Worm (Caenorhabditis elegans) whole organism, late embryonic: ENCODE measurements around the gene rpl-11.1.
"Not testable (repeated sequence)": the region's sequence is repeated elsewhere in the genome, so short reads cannot be mapped to it uniquely, and the experiment has no call there.

Experiments used
- C08G9.2 ChIP-seq: sonication (generic microtip); optimal IDR thresholded peaks from 2 replicates; lab custom pipeline; 2016; ENCODE audit warnings: mild to moderate bottlenecking, missing genetic modification characterization, moderate library complexity, missing compliant biosample characterization
- C38D4.7 ChIP-seq: fragments of 200-800 bp; sonication (Bioruptor generic); optimal IDR thresholded peaks from 2 replicates; lab custom pipeline; 2018; ENCODE audit warnings: mild to moderate bottlenecking, missing genetic modification characterization, moderate library complexity, missing compliant biosample characterization
- F13H6.1 ChIP-seq: sonication (generic microtip); optimal IDR thresholded peaks from 2 replicates; lab custom pipeline; 2016; ENCODE audit warnings: missing genetic modification characterization, missing compliant biosample characterization
- K09A11.1 ChIP-seq: sonication (generic microtip); optimal IDR thresholded peaks from 2 replicates; lab custom pipeline; 2017; ENCODE audit warnings: antibody characterized with exemption, mild to moderate bottlenecking, missing genetic modification characterization, missing compliant biosample characterization; ENCODE audit not compliant: insufficient read depth
- T23F11.4 ChIP-seq: fragments of 200-800 bp; sonication (Bioruptor generic); optimal IDR thresholded peaks from 2 replicates; lab custom pipeline; 2018; ENCODE audit warnings: mild to moderate bottlenecking, missing genetic modification characterization, missing compliant biosample characterization
- ceh-19 ChIP-seq: fragments of 200-800 bp; sonication (Bioruptor generic); optimal IDR thresholded peaks from 2 replicates; lab custom pipeline; 2018; ENCODE audit warnings: mild to moderate bottlenecking, missing genetic modification characterization, missing compliant biosample characterization
- ceh-2 ChIP-seq: sonication (generic microtip); optimal IDR thresholded peaks from 2 replicates; lab custom pipeline; 2016; ENCODE audit warnings: missing genotype, missing genetic modification characterization, missing compliant biosample characterization
- ceh-31 ChIP-seq: sonication (generic microtip); optimal IDR thresholded peaks from 2 replicates; lab custom pipeline; 2016; ENCODE audit warnings: missing genetic modification characterization, missing compliant biosample characterization
- ceh-48 ChIP-seq: sonication (generic microtip); optimal IDR thresholded peaks from 2 replicates; lab custom pipeline; 2016; ENCODE audit warnings: missing genetic modification characterization, inconsistent platforms, missing compliant biosample characterization
- ceh-6 ChIP-seq: fragments of 200-800 bp; sonication (Bioruptor generic); optimal IDR thresholded peaks from 2 replicates; lab custom pipeline; 2018; ENCODE audit warnings: mild to moderate bottlenecking, missing genetic modification characterization, missing compliant biosample characterization
- ceh-9 ChIP-seq: sonication (generic microtip); optimal IDR thresholded peaks from 2 replicates; lab custom pipeline; 2016; ENCODE audit warnings: mild to moderate bottlenecking, missing genetic modification characterization, inconsistent platforms, missing compliant biosample characterization
- che-1 ChIP-seq: sonication (generic microtip); optimal IDR thresholded peaks from 2 replicates; lab custom pipeline; 2016; ENCODE audit warnings: mild to moderate bottlenecking, missing genetic modification characterization, missing compliant biosample characterization
- dve-1 ChIP-seq: sonication (generic microtip); optimal IDR thresholded peaks from 2 replicates; lab custom pipeline; 2017; ENCODE audit warnings: antibody characterized with exemption, mild to moderate bottlenecking, missing genetic modification characterization, missing compliant biosample characterization
- hlh-15 ChIP-seq: sonication (generic microtip); optimal IDR thresholded peaks from 2 replicates; lab custom pipeline; 2016; ENCODE audit warnings: missing genetic modification characterization, missing compliant biosample characterization
- hlh-6 ChIP-seq: sonication (generic microtip); optimal IDR thresholded peaks from 2 replicates; lab custom pipeline; 2016; ENCODE audit warnings: missing genotype, missing genetic modification characterization, missing compliant biosample characterization
- lim-6 ChIP-seq: sonication (generic microtip); optimal IDR thresholded peaks from 2 replicates; lab custom pipeline; 2016; ENCODE audit warnings: missing genetic modification characterization, missing compliant biosample characterization
- nfya-1 ChIP-seq: sonication (generic microtip); optimal IDR thresholded peaks from 2 replicates; lab custom pipeline; 2017; ENCODE audit warnings: missing genetic modification characterization, mild to moderate bottlenecking, missing compliant biosample characterization, antibody characterized with exemption, moderate library complexity
- nhr-232 ChIP-seq: sonication (generic microtip); optimal IDR thresholded peaks from 2 replicates; lab custom pipeline; 2016; ENCODE audit warnings: missing genetic modification characterization, missing compliant biosample characterization
- npax-4 ChIP-seq: sonication (generic microtip); optimal IDR thresholded peaks from 2 replicates; lab custom pipeline; 2016; ENCODE audit warnings: missing genetic modification characterization, missing compliant biosample characterization
- pha-4 ChIP-seq: fragments of 150-350 bp; optimal IDR thresholded peaks from 2 replicates; lab custom pipeline; 2018; ENCODE audit warnings: missing biosample characterization, missing genetic modification reagents, missing genetic modification characterization
- rnt-1 ChIP-seq: sonication (generic microtip); optimal IDR thresholded peaks from 2 replicates; lab custom pipeline; 2016; ENCODE audit warnings: missing genetic modification characterization, missing compliant biosample characterization
- sdc-2 ChIP-seq: sonication (generic microtip); optimal IDR thresholded peaks from 2 replicates; lab custom pipeline; 2016; ENCODE audit warnings: missing genotype, missing genetic modification characterization, missing compliant biosample characterization
- sox-2 ChIP-seq: fragments of 200-800 bp; sonication (Bioruptor generic); IDR thresholded peaks from 2 replicates; pipeline ENCODE4 v1.3.6; 2022; ENCODE audit warnings: missing genetic modification reagents, missing genetic modification characterization, missing compliant biosample characterization
- sox-4 ChIP-seq: sonication (generic microtip); optimal IDR thresholded peaks from 2 replicates; lab custom pipeline; 2017; ENCODE audit warnings: mild to moderate bottlenecking, missing genetic modification characterization, inconsistent platforms, missing compliant biosample characterization
- syd-9 ChIP-seq: sonication (generic microtip); optimal IDR thresholded peaks from 2 replicates; lab custom pipeline; 2016; ENCODE audit warnings: mild to moderate bottlenecking, missing genetic modification characterization, moderate library complexity, missing compliant biosample characterization
- tbx-7 ChIP-seq: sonication (generic microtip); optimal IDR thresholded peaks from 2 replicates; lab custom pipeline; 2016; ENCODE audit warnings: missing genotype, missing genetic modification characterization, missing compliant biosample characterization
- unc-3 ChIP-seq, 2 experiments: fragments of 200-800 bp in 1 of 2; sonication (Bioruptor generic) in 1 of 2; sonication (generic microtip) in 1 of 2; conservative IDR thresholded peaks in 1 of 2; optimal IDR thresholded peaks in 1 of 2; 2 replicates each; pipeline versions ENCODE4 v1.3.6 to Lab custom; 2016 to 2022; ENCODE audit warnings: missing compliant biosample characterization in 2 of 2, missing genetic modification characterization in 2 of 2, missing genetic modification reagents in 1 of 2
- ztf-16 ChIP-seq: sonication (generic microtip); optimal IDR thresholded peaks from 2 replicates; lab custom pipeline; 2017; ENCODE audit warnings: missing genetic modification characterization, missing compliant biosample characterization

rpl-11.1 gene

ce11 chrV:3572408-3572807 lies 13.5 kb downstream of the rpl-11.1 start, which contains the start of gene F40C5.1:
Gene F40C5.1 (plus strand): TSS chrV:3572708.
- TF ChIP-seq K09A11.1, pha-4, F13H6.1 (tag; lab: Kevin White, UChicago): not testable (repeated sequence)
- TF ChIP-seq, all 69 proteins: peak for 0; not testable (repeated sequence) for 69

DNA sequence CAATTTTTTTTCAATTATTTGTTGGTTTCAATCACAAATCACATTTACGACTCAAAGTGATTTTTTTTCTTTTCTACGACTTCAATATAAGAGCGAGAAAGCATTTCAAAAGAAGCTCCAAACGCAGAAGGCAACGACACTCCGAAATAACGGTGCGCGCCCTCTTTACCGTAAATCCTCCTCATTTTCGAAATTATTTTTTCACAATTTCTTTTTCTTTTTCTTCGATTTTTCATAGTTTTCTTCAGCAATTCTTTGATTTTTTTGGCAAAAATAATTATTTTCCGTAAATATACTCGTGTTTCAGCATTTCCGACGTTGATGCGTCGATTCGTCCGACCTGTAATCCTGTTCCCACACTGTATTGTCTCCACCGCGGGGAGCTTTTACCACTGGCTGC lies 15.2 kb downstream of the rpl-11.1 start, which contains the start of gene F40C5.2:
F40C5.2 (plus strand) TSS at position 301 of the 400 bp plus-strand sequence.
- not testable (repeated sequence) for TF ChIP-seq sox-4, dve-1, sdc-2 (tag; lab: Kevin White, UChicago)

DNA sequence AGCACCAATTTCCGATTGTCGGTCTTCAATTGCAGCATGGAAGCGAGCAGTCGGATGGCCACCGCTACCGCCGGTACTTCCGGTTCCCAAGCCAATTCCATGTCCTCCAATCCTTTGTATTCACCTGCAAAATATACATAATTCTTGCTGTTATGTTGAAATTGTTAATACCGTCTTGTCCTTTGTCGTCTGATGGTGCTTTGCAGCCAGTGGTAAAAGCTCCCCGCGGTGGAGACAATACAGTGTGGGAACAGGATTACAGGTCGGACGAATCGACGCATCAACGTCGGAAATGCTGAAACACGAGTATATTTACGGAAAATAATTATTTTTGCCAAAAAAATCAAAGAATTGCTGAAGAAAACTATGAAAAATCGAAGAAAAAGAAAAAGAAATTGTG lies 21.5 kb downstream of the rpl-11.1 start, which contains the start of gene T24A6.17:
T24A6.17 (minus strand) TSS at position 101 of the 400 bp plus-strand sequence.
- not testable (repeated sequence) for TF ChIP-seq nfya-1, ceh-9, lim-6 (tag; lab: Kevin White, UChicago)

DNA sequence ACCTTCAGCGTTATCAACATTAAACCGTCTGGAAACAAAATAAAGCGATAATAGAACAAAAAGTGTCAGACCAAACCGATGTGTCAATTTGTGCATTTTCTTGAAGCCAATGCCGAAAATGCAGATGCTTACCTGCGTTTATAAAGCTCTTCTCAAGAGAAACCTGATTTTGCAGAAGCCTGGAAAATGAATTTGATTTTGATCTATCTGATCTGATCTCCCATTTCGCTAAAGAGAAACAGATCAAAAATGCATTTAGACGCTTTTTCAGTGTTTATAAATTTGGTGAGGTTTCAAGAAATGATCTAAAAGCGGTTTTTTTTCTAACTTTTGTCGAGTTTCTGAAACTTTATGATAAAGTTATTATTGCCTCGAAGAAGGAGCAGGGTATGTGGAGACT lies 23.0 kb downstream of the rpl-11.1 start, which contains the start of gene T24A6.16:
T24A6.16 (minus strand) TSS at position 101 of the 400 bp plus-strand sequence.
- not testable (repeated sequence) for TF ChIP-seq C08G9.2; hlh-6 (tag; lab: Kevin White, UChicago); ceh-2 (tag; lab: Kevin White, UChicago)

DNA sequence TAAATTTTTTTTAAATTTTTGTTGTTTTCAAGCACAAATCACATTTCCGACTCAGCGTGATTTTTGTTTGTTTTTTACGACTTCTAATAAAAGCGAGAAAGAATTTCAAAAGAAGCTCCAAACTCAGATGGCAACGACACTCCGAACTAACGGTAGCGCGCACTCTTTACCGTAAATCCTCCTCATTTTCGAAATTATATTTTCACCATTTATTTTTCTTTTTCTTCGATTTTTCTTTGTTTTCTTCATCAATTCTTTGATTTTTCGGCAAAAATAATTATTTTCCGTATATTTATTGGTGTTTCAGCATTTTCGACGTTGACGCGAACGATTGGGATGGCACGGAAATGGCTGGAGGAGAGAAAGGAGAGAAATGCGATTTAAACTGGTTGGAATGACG lies 27.1 kb downstream of the rpl-11.1 start, which contains the start of gene T24A6.1:
T24A6.1 (plus strand) TSS at position 301 of the 400 bp plus-strand sequence.
- not testable (repeated sequence) for TF ChIP-seq T23F11.4 (GFP tag; lab: Kevin White, UChicago); nhr-232 (tag; lab: Kevin White, UChicago); che-1 (tag; lab: Kevin White, UChicago)
- TF ChIP-seq, all 69 proteins: peak for 0; not testable (repeated sequence) for 69

DNA sequence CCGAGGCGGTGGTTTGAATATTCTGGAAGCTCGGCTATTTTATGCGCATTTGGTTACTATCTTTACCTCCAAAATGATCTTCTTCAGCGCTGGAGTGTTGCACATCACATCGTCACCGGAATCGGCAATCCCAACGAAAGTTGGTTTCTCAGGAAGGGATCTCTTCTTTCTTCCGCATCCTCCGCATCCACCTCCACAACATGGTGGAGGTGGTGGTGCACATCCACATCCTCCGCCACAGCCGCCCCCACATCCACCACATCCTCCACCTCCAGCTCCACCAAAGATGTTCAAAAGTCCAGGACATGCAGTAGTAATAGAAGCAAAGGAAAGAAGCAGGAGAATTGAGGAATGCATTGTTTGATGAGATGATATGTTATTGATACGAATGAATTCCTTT lies 28.4 kb downstream of the rpl-11.1 start, which contains the start of gene grl-31:
grl-31 (minus strand) TSS at position 357 of the 400 bp plus-strand sequence.
- TF ChIP-seq dve-1 (tag; lab: Kevin White, UChicago): no peak
- TF ChIP-seq ceh-6 (GFP tag; lab: Kevin White, UChicago): no peak
- TF ChIP-seq sox-2: no peak
- TF ChIP-seq ceh-2 (tag; lab: Kevin White, UChicago): no peak
- no peak for TF ChIP-seq hlh-6 (tag; lab: Kevin White, UChicago)
- TF ChIP-seq C38D4.7 (GFP tag; lab: Kevin White, UChicago): no peak
- TF ChIP-seq T23F11.4 (GFP tag; lab: Kevin White, UChicago): no peak
- TF ChIP-seq ceh-19: no peak
- no peak for TF ChIP-seq unc-3 (GFP tag; conservative IDR thresholded peaks at IDR 0.05; lab: Robert Waterston, UW)
- TF ChIP-seq unc-3 (tag; optimal IDR thresholded peaks at IDR 0.05; lab: Kevin White, UChicago): no peak
- no peak for TF ChIP-seq hlh-15 (tag; lab: Kevin White, UChicago)
- no peak for TF ChIP-seq npax-4 (tag; lab: Kevin White, UChicago)
- no peak for TF ChIP-seq syd-9
- no peak for TF ChIP-seq rnt-1 (tag; lab: Kevin White, UChicago)
- no peak for TF ChIP-seq ztf-16 (tag; lab: Kevin White, UChicago)
- no peak for TF ChIP-seq ceh-48 (tag; lab: Kevin White, UChicago)
- no peak for TF ChIP-seq nhr-232 (tag; lab: Kevin White, UChicago)
- TF ChIP-seq tbx-7: no peak
- TF ChIP-seq ceh-31: no peak
